Fruit fly (Drosophila melanogaster) Kc167 (cell line): ENCODE results near the gene vih.

ENCODE experiments used
- insv ChIP-seq: fragments of >200 bp; optimal IDR thresholded peaks from 3 replicates; lab custom pipeline; 2018; ENCODE audit warnings: missing external identifiers
- psq ChIP-seq: fragments of >200 bp; optimal IDR thresholded peaks from 2 replicates; lab custom pipeline; 2017; ENCODE audit warnings: missing external identifiers
- ttk ChIP-seq: sonication (Bioruptor generic); optimal IDR thresholded peaks from 2 replicates; lab custom pipeline; 2017; ENCODE audit warnings: missing external identifiers

dm6 chr3L:12495312-12495725 is 8.8 kb upstream of the vih start:
- TF ChIP-seq psq = no peak
- TF ChIP-seq ttk (lab: Kevin White, UChicago) = no peak
- TF ChIP-seq insv (lab: Kevin White, UChicago) = no peak
